Fruit fly (Drosophila melanogaster) whole organism, prepupa: ENCODE measurements around the gene CG33702.

Experiments used
- Blimp-1 ChIP-seq: fragments of 200-800 bp; sonication (Bioruptor generic); optimal IDR thresholded peaks from 3 replicates; lab custom pipeline; 2017; ENCODE audit warnings: missing biosample characterization, missing genetic modification characterization, mild to moderate bottlenecking, moderate library complexity, missing genetic modification reagents
- CG10631 ChIP-seq: fragments of 200-800 bp; sonication (Bioruptor generic); optimal IDR thresholded peaks from 2 replicates; lab custom pipeline; 2016; ENCODE audit warnings: missing biosample characterization, missing genetic modification characterization
- CG10669 ChIP-seq: fragments of 200-800 bp; sonication (Bioruptor generic); optimal IDR thresholded peaks from 3 replicates; lab custom pipeline; 2018; ENCODE audit warnings: missing biosample characterization, mild to moderate bottlenecking, missing genetic modification characterization, moderate library complexity
- CG11294 ChIP-seq: fragments of 200-800 bp; sonication (Bioruptor generic); IDR thresholded peaks from 2 replicates; pipeline ENCODE4 v1.3.6; 2022; ENCODE audit warnings: missing biosample characterization, missing genetic modification characterization
- CG11762 ChIP-seq: fragments of 200-800 bp; sonication (Bioruptor generic); optimal IDR thresholded peaks from 3 replicates; lab custom pipeline; 2016; ENCODE audit warnings: missing biosample characterization, missing genetic modification characterization; ENCODE audit not compliant: insufficient read depth
- CG11902 ChIP-seq: fragments of 200-800 bp; sonication (Bioruptor generic); optimal IDR thresholded peaks from 3 replicates; lab custom pipeline; 2016; ENCODE audit warnings: missing biosample characterization, missing genetic modification characterization
- CG15336 ChIP-seq: fragments of 200-800 bp; sonication (Bioruptor generic); IDR thresholded peaks from 2 replicates; pipeline ENCODE4 v1.3.6; 2022; ENCODE audit warnings: missing biosample characterization, missing genetic modification characterization
- CG1621 ChIP-seq: fragments of 200-800 bp; sonication (Bioruptor generic); optimal IDR thresholded peaks from 3 replicates; lab custom pipeline; 2018; ENCODE audit warnings: missing biosample characterization, mild to moderate bottlenecking, missing genetic modification characterization
- CG16779 ChIP-seq: fragments of 200-800 bp; sonication (Bioruptor generic); optimal IDR thresholded peaks from 3 replicates; lab custom pipeline; 2017; ENCODE audit warnings: missing biosample characterization, mild to moderate bottlenecking, missing genetic modification characterization
- CG31627 ChIP-seq: fragments of 200-800 bp; sonication (Bioruptor generic); optimal IDR thresholded peaks from 3 replicates; lab custom pipeline; 2016; ENCODE audit warnings: missing biosample characterization, missing genetic modification characterization
- CG32006 ChIP-seq: fragments of 200-800 bp; sonication (Bioruptor generic); optimal IDR thresholded peaks from 3 replicates; lab custom pipeline; 2017; ENCODE audit warnings: missing biosample characterization, mild to moderate bottlenecking, missing genetic modification characterization
- CG3919 ChIP-seq: fragments of 200-800 bp; sonication (Bioruptor generic); optimal IDR thresholded peaks from 3 replicates; lab custom pipeline; 2016; ENCODE audit warnings: missing biosample characterization, missing genetic modification characterization
- CG4318 ChIP-seq: fragments of 200-800 bp; sonication (Bioruptor generic); optimal IDR thresholded peaks from 3 replicates; lab custom pipeline; 2017; ENCODE audit warnings: missing biosample characterization, mild to moderate bottlenecking, missing genetic modification characterization
- CG6163 ChIP-seq: fragments of 200-800 bp; sonication (Bioruptor generic); IDR thresholded peaks from 3 replicates; pipeline ENCODE4 v1.3.6; 2022; ENCODE audit warnings: missing biosample characterization, missing genetic modification characterization
- CG6276 ChIP-seq: fragments of 200-800 bp; sonication (Bioruptor generic); optimal IDR thresholded peaks from 2 replicates; lab custom pipeline; 2017; ENCODE audit warnings: missing biosample characterization, mild to moderate bottlenecking, missing genetic modification characterization
- CG6792 ChIP-seq: fragments of 200-800 bp; sonication (Bioruptor generic); optimal IDR thresholded peaks from 3 replicates; lab custom pipeline; 2016; ENCODE audit warnings: missing biosample characterization, missing genetic modification characterization
- CG6808 ChIP-seq: fragments of 200-800 bp; sonication (Bioruptor generic); optimal IDR thresholded peaks from 3 replicates; lab custom pipeline; 2017; ENCODE audit warnings: missing biosample characterization, missing genetic modification characterization, mild to moderate bottlenecking, moderate library complexity, missing genetic modification reagents
- CG6854 ChIP-seq: fragments of 200-800 bp; sonication (Bioruptor generic); optimal IDR thresholded peaks from 2 replicates; lab custom pipeline; 2017; ENCODE audit warnings: missing biosample characterization, mild to moderate bottlenecking, missing genetic modification characterization
- CG7368 ChIP-seq: fragments of 200-800 bp; sonication (Bioruptor generic); optimal IDR thresholded peaks from 3 replicates; lab custom pipeline; 2016; ENCODE audit warnings: missing biosample characterization, missing genetic modification characterization
- CG8319 ChIP-seq: fragments of 200-800 bp; sonication (Bioruptor generic); optimal IDR thresholded peaks from 3 replicates; lab custom pipeline; 2016; ENCODE audit warnings: missing biosample characterization, missing genetic modification characterization
- CG8632 ChIP-seq: fragments of 200-800 bp; sonication (Bioruptor generic); optimal IDR thresholded peaks from 3 replicates; lab custom pipeline; 2016; ENCODE audit warnings: missing biosample characterization, missing genetic modification characterization
- Eip75B ChIP-seq: fragments of 200-800 bp; sonication (Bioruptor generic); optimal IDR thresholded peaks from 3 replicates; lab custom pipeline; 2016; ENCODE audit warnings: missing biosample characterization, missing genetic modification characterization
- Eip78C ChIP-seq: fragments of 200-800 bp; sonication (Bioruptor generic); peaks from one replicate; lab custom pipeline; 2016; ENCODE audit warnings: missing biosample characterization, missing genetic modification characterization
- Eip93F ChIP-seq: fragments of 200-800 bp; sonication (Bioruptor generic); optimal IDR thresholded peaks from 2 replicates; lab custom pipeline; 2016; ENCODE audit warnings: missing biosample characterization, mild to moderate bottlenecking, missing genetic modification characterization
- Ets21C ChIP-seq: fragments of 200-800 bp; sonication (Bioruptor generic); optimal IDR thresholded peaks from 3 replicates; lab custom pipeline; 2016; ENCODE audit warnings: missing biosample characterization, missing genetic modification characterization
- Ets96B ChIP-seq: fragments of 200-800 bp; optimal IDR thresholded peaks from 2 replicates; lab custom pipeline; 2019; ENCODE audit warnings: missing biosample characterization, mild to moderate bottlenecking, missing genetic modification characterization, moderate library complexity
- Gug ChIP-seq: fragments of 200-800 bp; sonication (Bioruptor generic); IDR thresholded peaks from 2 replicates; pipeline ENCODE4 v1.3.6; 2022; ENCODE audit warnings: missing biosample characterization, missing genetic modification characterization
- Hr38 ChIP-seq: sonication (Bioruptor generic); optimal IDR thresholded peaks from 2 replicates; lab custom pipeline; 2016; ENCODE audit warnings: missing biosample characterization, missing genetic modification characterization
- Hr39 ChIP-seq: fragments of 200-800 bp; sonication (Bioruptor generic); optimal IDR thresholded peaks from 2 replicates; lab custom pipeline; 2016; ENCODE audit warnings: missing biosample characterization, missing genetic modification characterization
- Hr4 ChIP-seq: fragments of 200-800 bp; sonication (Bioruptor generic); optimal IDR thresholded peaks from 3 replicates; lab custom pipeline; 2016; ENCODE audit warnings: missing biosample characterization, missing genetic modification characterization
- Lpt ChIP-seq: fragments of 200-800 bp; sonication (Bioruptor generic); optimal IDR thresholded peaks from 3 replicates; lab custom pipeline; 2016; ENCODE audit warnings: missing biosample characterization, missing genetic modification characterization
- Met ChIP-seq: fragments of 200-800 bp; sonication (Bioruptor generic); optimal IDR thresholded peaks from 3 replicates; lab custom pipeline; 2016; ENCODE audit warnings: missing biosample characterization, missing genetic modification characterization
- OdsH ChIP-seq: fragments of 200-800 bp; sonication (Bioruptor generic); optimal IDR thresholded peaks from 3 replicates; lab custom pipeline; 2016; ENCODE audit warnings: missing biosample characterization, missing genetic modification characterization
- Sox102F ChIP-seq: fragments of 200-800 bp; sonication (Bioruptor generic); optimal IDR thresholded peaks from 2 replicates; lab custom pipeline; 2016; ENCODE audit warnings: missing biosample characterization, mild to moderate bottlenecking, missing genetic modification characterization
- Sox14 ChIP-seq: fragments of 200-800 bp; sonication (Bioruptor generic); optimal IDR thresholded peaks from 3 replicates; lab custom pipeline; 2016; ENCODE audit warnings: missing biosample characterization, missing genetic modification characterization
- Sox15 ChIP-seq: fragments of 200-800 bp; sonication (Bioruptor generic); optimal IDR thresholded peaks from 3 replicates; lab custom pipeline; 2016; ENCODE audit warnings: missing biosample characterization, missing genetic modification characterization
- achi ChIP-seq: fragments of 200-800 bp; sonication (Bioruptor generic); optimal IDR thresholded peaks from 3 replicates; lab custom pipeline; 2016; ENCODE audit warnings: missing biosample characterization, missing genetic modification characterization
- acj6 ChIP-seq: fragments of 200-800 bp; sonication (Bioruptor generic); optimal IDR thresholded peaks from 3 replicates; lab custom pipeline; 2016; ENCODE audit warnings: missing biosample characterization, missing genetic modification characterization
- dac ChIP-seq: fragments of 200-800 bp; sonication (Bioruptor generic); optimal IDR thresholded peaks from 2 replicates; lab custom pipeline; 2017; ENCODE audit warnings: missing biosample characterization, mild to moderate bottlenecking, missing genetic modification characterization
- dsx ChIP-seq: fragments of 200-800 bp; optimal IDR thresholded peaks from 3 replicates; lab custom pipeline; 2019; ENCODE audit warnings: missing biosample characterization, mild to moderate bottlenecking, missing genetic modification characterization, moderate library complexity; ENCODE audit not compliant: poor library complexity, severe bottlenecking
- eg ChIP-seq: fragments of 200-800 bp; sonication (Bioruptor generic); IDR thresholded peaks from 3 replicates; pipeline ENCODE4 v1.3.6; 2022; ENCODE audit warnings: missing biosample characterization, missing genetic modification characterization
- esn ChIP-seq: fragments of 200-800 bp; sonication (Bioruptor generic); optimal IDR thresholded peaks from 2 replicates; lab custom pipeline; 2016; ENCODE audit warnings: missing biosample characterization, mild to moderate bottlenecking, missing genetic modification characterization, moderate library complexity
- fd85E ChIP-seq: fragments of 200-800 bp; sonication (Bioruptor generic); optimal IDR thresholded peaks from 3 replicates; lab custom pipeline; 2016; ENCODE audit warnings: missing biosample characterization, missing genetic modification characterization
- fkh ChIP-seq: fragments of 200-800 bp; sonication (Bioruptor generic); optimal IDR thresholded peaks from 3 replicates; lab custom pipeline; 2017; ENCODE audit warnings: missing biosample characterization, mild to moderate bottlenecking, missing genetic modification characterization, moderate library complexity
- lz ChIP-seq: fragments of 200-800 bp; sonication (Bioruptor generic); optimal IDR thresholded peaks from 3 replicates; lab custom pipeline; 2016; ENCODE audit warnings: missing biosample characterization, missing genetic modification characterization
- net ChIP-seq: fragments of 200-800 bp; sonication (Bioruptor generic); optimal IDR thresholded peaks from 3 replicates; lab custom pipeline; 2016; ENCODE audit warnings: missing biosample characterization, missing genetic modification characterization
- pdm3 ChIP-seq: fragments of 200-800 bp; sonication (Bioruptor generic); optimal IDR thresholded peaks from 3 replicates; lab custom pipeline; 2016; ENCODE audit warnings: missing biosample characterization, missing genetic modification characterization
- salr ChIP-seq, 2 experiments: fragments of 200-800 bp; sonication (Bioruptor generic); optimal IDR thresholded peaks; 3 replicates each; lab custom pipeline; 2016 to 2018; ENCODE audit warnings: missing biosample characterization in 2 of 2, missing genetic modification characterization in 2 of 2, mild to moderate bottlenecking in 1 of 2
- spab ChIP-seq: fragments of 200-800 bp; sonication (Bioruptor generic); optimal IDR thresholded peaks from 2 replicates; lab custom pipeline; 2017; ENCODE audit warnings: missing biosample characterization, mild to moderate bottlenecking, missing genetic modification characterization, missing genetic modification reagents
- ss ChIP-seq, 2 experiments: fragments of 200-800 bp; sonication (Bioruptor generic); optimal IDR thresholded peaks; 2 replicates in 1 of 2; 3 replicates in 1 of 2; lab custom pipeline; 2017 to 2018; ENCODE audit warnings: mild to moderate bottlenecking in 2 of 2, missing biosample characterization in 2 of 2, missing genetic modification characterization in 2 of 2, moderate library complexity in 1 of 2
- svp ChIP-seq: fragments of 200-800 bp; sonication (Bioruptor generic); peaks from one replicate; lab custom pipeline; 2016; ENCODE audit warnings: missing biosample characterization, missing genetic modification characterization
- topi ChIP-seq: fragments of 200-800 bp; sonication (Bioruptor generic); optimal IDR thresholded peaks from 3 replicates; lab custom pipeline; 2016; ENCODE audit warnings: missing biosample characterization, missing genetic modification characterization
- vri ChIP-seq: fragments of 200-800 bp; sonication (Bioruptor generic); optimal IDR thresholded peaks from 3 replicates; lab custom pipeline; 2016; ENCODE audit warnings: missing biosample characterization, mild to moderate bottlenecking, missing genetic modification characterization

Gene CG33702

dm6 chr3L:9467763-9468206 is 45.4 kb downstream of the CG33702 start:
- peak; percentile 73 for TF ChIP-seq CG6276 (GFP tag; lab: Kevin White, UChicago)
- TF ChIP-seq Hr39 (GFP tag; lab: Kevin White, UChicago): no peak
- TF ChIP-seq CG3919 (GFP tag; lab: Kevin White, UChicago): peak; percentile 32
- no peak for TF ChIP-seq esn (GFP tag; lab: Kevin White, UChicago)
- peak; percentile 2 for TF ChIP-seq spab
- no peak for TF ChIP-seq svp (GFP tag; lab: Kevin White, UChicago)
- no peak for TF ChIP-seq Hr4 (GFP tag; lab: Kevin White, UChicago)
- TF ChIP-seq dsx (GFP tag; lab: Kevin White, UChicago): no peak
- peak; percentile 48 for TF ChIP-seq CG6854 (GFP tag; lab: Kevin White, UChicago)
- peak; percentile 21 for TF ChIP-seq fd85E
- TF ChIP-seq vri (GFP tag; lab: Kevin White, UChicago): no peak
- TF ChIP-seq CG32006 (GFP tag; lab: Kevin White, UChicago): no peak
- no peak for TF ChIP-seq dac (GFP tag; lab: Kevin White, UChicago)
- TF ChIP-seq Sox102F (GFP tag; lab: Kevin White, UChicago): peak; percentile 15
- no peak for TF ChIP-seq Hr38
- TF ChIP-seq CG7368 (GFP tag; lab: Kevin White, UChicago): no peak
- no peak for TF ChIP-seq Gug (GFP tag; lab: Robert Waterston, UW)
- TF ChIP-seq CG31627 (GFP tag; lab: Kevin White, UChicago): no peak
- TF ChIP-seq CG1621 (tag; lab: Kevin White, UChicago): peak; percentile 23
- TF ChIP-seq CG8319 (GFP tag; lab: Kevin White, UChicago): no peak
- TF ChIP-seq achi (GFP tag; lab: Kevin White, UChicago): peak; percentile 9
- no peak for TF ChIP-seq OdsH (GFP tag; lab: Kevin White, UChicago)
- no peak for TF ChIP-seq Ets21C (GFP tag; lab: Kevin White, UChicago)
- no peak for TF ChIP-seq lz
- no peak for TF ChIP-seq Eip75B (GFP tag; lab: Kevin White, UChicago)
- no peak for TF ChIP-seq Blimp-1
- no peak for TF ChIP-seq Sox14 (GFP tag; lab: Kevin White, UChicago)
- no peak for TF ChIP-seq Eip93F (GFP tag; lab: Kevin White, UChicago)
- peak; percentile 48 for TF ChIP-seq Lpt (GFP tag; lab: Kevin White, UChicago)
- peak; percentile 40 for TF ChIP-seq Eip78C (GFP tag; lab: Kevin White, UChicago)
- TF ChIP-seq fkh (GFP tag; lab: Kevin White, UChicago): peak; percentile 77
- TF ChIP-seq pdm3 (GFP tag; lab: Kevin White, UChicago): no peak
- peak; percentile 68 to 71 for TF ChIP-seq ss (GFP tag; optimal IDR thresholded peaks at IDR 0.05; lab: Kevin White, UChicago)
- no peak for TF ChIP-seq Met (GFP tag; lab: Kevin White, UChicago)
- TF ChIP-seq CG4318: no peak
- TF ChIP-seq CG15336 (GFP tag; lab: Robert Waterston, UW): peak; percentile 60
- TF ChIP-seq Ets96B (tag; lab: Kevin White, UChicago): no peak
- TF ChIP-seq salr (GFP tag; optimal IDR thresholded peaks at IDR 0.05; lab: Kevin White, UChicago): peak in 1 of 2 experiments; percentile 11
- TF ChIP-seq CG16779 (tag; lab: Kevin White, UChicago): peak; percentile 8
- TF ChIP-seq CG11902 (GFP tag; lab: Kevin White, UChicago): no peak
- no peak for TF ChIP-seq CG10669 (GFP tag; lab: Kevin White, UChicago)
- TF ChIP-seq net (GFP tag; lab: Kevin White, UChicago): peak; percentile 44
- no peak for TF ChIP-seq acj6 (GFP tag; lab: Kevin White, UChicago)
- TF ChIP-seq CG8632 (GFP tag; lab: Kevin White, UChicago): no peak
- peak; percentile 80; the same call in 2 of the 3 replicates for TF ChIP-seq CG6163 (GFP tag; lab: Robert Waterston, UW)
- no peak for TF ChIP-seq topi (GFP tag; lab: Kevin White, UChicago)
- no peak for TF ChIP-seq CG6792
- no peak; the same call in 1 of the 2 replicates for TF ChIP-seq CG11294
- TF ChIP-seq CG6808 (GFP tag; lab: Kevin White, UChicago): peak; percentile 59
- peak; percentile 83 for TF ChIP-seq eg (GFP tag; lab: Robert Waterston, UW)
- no peak for TF ChIP-seq Sox15
- TF ChIP-seq CG10631: no peak
- TF ChIP-seq CG11762 (GFP tag; lab: Kevin White, UChicago): no peak
